Fruit fly (Drosophila melanogaster) S2 (cell line): ENCODE measurements around the gene Snx21.

Experiments
- CG8478 ChIP-seq: fragments of >200 bp; optimal IDR thresholded peaks from 2 replicates; lab custom pipeline; 2018
- CTCF ChIP-seq, 2 experiments: fragments of >200 bp; optimal IDR thresholded peaks; 2 replicates each; lab custom pipeline; 2018

dm6 chr2L:2734946-2735345, 30.5 kb downstream of the Snx21 start:
- TF ChIP-seq CG8478 (lab: Kevin White, UChicago) = no peak
- no peak for TF ChIP-seq CTCF (optimal IDR thresholded peaks at IDR 0.05; lab: Kevin White, UChicago)
